Fruit fly (Drosophila melanogaster): ENCODE data around the gene amd.

Gene amd

dm6 chr2L:19134814-19135523 lies 25.0 kb downstream of the amd start, which contains the start of gene Polr1D (continued):
- peak; percentile 42 for TF ChIP-seq Hey (tag; optimal IDR thresholded peaks at IDR 0.05)
- TF ChIP-seq D (optimal IDR thresholded peaks at IDR 0.05), result peak; percentile 91
- no peak for TF ChIP-seq D (GFP tag; optimal IDR thresholded peaks at IDR 0.05)
- TF ChIP-seq aop (GFP tag; IDR thresholded peaks at IDR 0.05), result 0 out of 2 replicates have a peak, but pooled peaks have one; percentile 6
- TF ChIP-seq Hr78 (GFP tag; optimal IDR thresholded peaks at IDR 0.05), result peak in 1 of 2 experiments; percentile 73
- TF ChIP-seq CG34376 (GFP tag; optimal IDR thresholded peaks at IDR 0.05), result no peak
- no peak for TF ChIP-seq CG1233 (GFP tag; optimal IDR thresholded peaks at IDR 0.05)
- TF ChIP-seq pfk (GFP tag; optimal IDR thresholded peaks at IDR 0.05), result peak; percentile 100
- TF ChIP-seq slbo (GFP tag; IDR thresholded peaks at IDR 0.05), result peak; percentile 25
- TF ChIP-seq da (GFP tag; optimal IDR thresholded peaks at IDR 0.05), result peak; percentile 10
- peak; percentile 82 for TF ChIP-seq CG8478 (optimal IDR thresholded peaks at IDR 0.05)
- TF ChIP-seq chm (GFP tag; IDR thresholded peaks at IDR 0.05), result 0 out of 2 replicates have a peak, but pooled peaks have one; percentile 30
- TF ChIP-seq CG7839 (tag; optimal IDR thresholded peaks at IDR 0.05), result peak; percentile 43
- TF ChIP-seq gem (tag; optimal IDR thresholded peaks at IDR 0.05), result peak; percentile 48
- TF ChIP-seq twi (tag; optimal IDR thresholded peaks at IDR 0.05), result peak; percentile 86
- no peak for TF ChIP-seq CG10565 (GFP tag; optimal IDR thresholded peaks at IDR 0.05)
- peak; percentile 55 to 98 for TF ChIP-seq insv (GFP tag; optimal IDR thresholded peaks at IDR 0.05)
- 0 out of 2 replicates have a peak, but pooled peaks have one; percentile 35 for TF ChIP-seq Ptx1 (GFP tag; IDR thresholded peaks at IDR 0.05)
- TF ChIP-seq CG32767 (GFP tag; IDR thresholded peaks at IDR 0.05), result peak; percentile 83
- TF ChIP-seq CG13287 (GFP tag; IDR thresholded peaks at IDR 0.05; ENCODE audit: partially characterized antibody), result peak; percentile 43
- peak; percentile 41; the same call in 1 of the 2 replicates for TF ChIP-seq ara (GFP tag; IDR thresholded peaks at IDR 0.05)
- TF ChIP-seq Med (GFP tag), result peak; percentile 80
- TF ChIP-seq sd (tag; optimal IDR thresholded peaks at IDR 0.05), result peak; percentile 52
- TF ChIP-seq CG17361 (GFP tag; IDR thresholded peaks at IDR 0.05), result peak; percentile 44; the same call in 1 of the 3 replicates
- TF ChIP-seq Nf-YB (GFP tag; optimal IDR thresholded peaks at IDR 0.05), result peak; percentile 7
- no peak for TF ChIP-seq tgo (GFP tag; IDR thresholded peaks at IDR 0.05)
- TF ChIP-seq CG1832 (GFP tag; optimal IDR thresholded peaks at IDR 0.05), result peak; percentile 41
- TF ChIP-seq CG2120 (GFP tag; optimal IDR thresholded peaks at IDR 0.05), result peak; percentile 2
- no peak for TF ChIP-seq CG2202 (tag; optimal IDR thresholded peaks at IDR 0.05)
- no peak for TF ChIP-seq CG7372 (GFP tag; IDR thresholded peaks at IDR 0.05)
- TF ChIP-seq sug (tag; optimal IDR thresholded peaks at IDR 0.05), result no peak
- no peak for TF ChIP-seq CG4730 (GFP tag; IDR thresholded peaks at IDR 0.05)
- TF ChIP-seq CG30020 (tag; optimal IDR thresholded peaks at IDR 0.05), result peak; percentile 19
- peak; percentile 93 for TF ChIP-seq HLHmδ (GFP tag; optimal IDR thresholded peaks at IDR 0.05)
- TF ChIP-seq CG9876 (GFP tag; optimal IDR thresholded peaks at IDR 0.05), result no peak
- TF ChIP-seq Hand (GFP tag; optimal IDR thresholded peaks at IDR 0.05), result no peak
- no peak for TF ChIP-seq fru (optimal IDR thresholded peaks at IDR 0.05)
- TF ChIP-seq CoRest (tag; optimal IDR thresholded peaks at IDR 0.05), result peak; percentile 48
- no peak for TF ChIP-seq Mrtf (GFP tag; IDR thresholded peaks at IDR 0.05)
- peak; percentile 48 for TF ChIP-seq Deaf1 (tag; optimal IDR thresholded peaks at IDR 0.05)
- TF ChIP-seq CG18599 (GFP tag; optimal IDR thresholded peaks at IDR 0.05), result peak; percentile 17
- TF ChIP-seq org-1 (GFP tag; optimal IDR thresholded peaks at IDR 0.05), result no peak
- peak; percentile 15; the same call in 1 of the 2 replicates for TF ChIP-seq CG3847 (GFP tag; IDR thresholded peaks at IDR 0.05)
- TF ChIP-seq Scr (GFP tag; IDR thresholded peaks at IDR 0.05; ENCODE audit: partially characterized antibody), result peak; percentile 25; the same call in 1 of the 2 replicates
- peak; percentile 94 for TF ChIP-seq abd-A (tag; optimal IDR thresholded peaks at IDR 0.05)
- peak; percentile 85 for TF ChIP-seq kay (GFP tag; optimal IDR thresholded peaks at IDR 0.05)
- no peak for TF ChIP-seq CG13424 (tag; optimal IDR thresholded peaks at IDR 0.05)
- TF ChIP-seq gsb-n (tag; optimal IDR thresholded peaks at IDR 0.05), result peak; percentile 43
- TF ChIP-seq CG13296 (GFP tag; optimal IDR thresholded peaks at IDR 0.05), result no peak
- TF ChIP-seq Xrp1 (GFP tag; IDR thresholded peaks at IDR 0.05), result peak; percentile 55; the same call in 1 of the 2 replicates
